Fruit fly (Drosophila melanogaster) whole organism, wandering third instar larva: ENCODE results near the gene CG6282.
A peak's percentile ranks its signal among the peaks of the same experiment; 100 is the strongest.

Experiments
- CG9705 ChIP-seq: fragments of 200-800 bp; sonication (Bioruptor generic); optimal IDR thresholded peaks from 2 replicates; lab custom pipeline; 2018; ENCODE audit warnings: missing biosample characterization, mild to moderate bottlenecking, missing genetic modification characterization
- CrebA ChIP-seq: fragments of 200-800 bp; sonication (Bioruptor generic); optimal IDR thresholded peaks from 2 replicates; lab custom pipeline; 2016; ENCODE audit warnings: missing biosample characterization, mild to moderate bottlenecking, missing genetic modification characterization, borderline replicate concordance
- Dif ChIP-seq: fragments of 200-275, 200-300 bp; sonication (Bioruptor generic); optimal IDR thresholded peaks from 2 replicates; lab custom pipeline; 2018; ENCODE audit warnings: missing biosample characterization, missing genetic modification characterization; ENCODE audit not compliant: partially characterized antibody
- GATAd ChIP-seq: sonication (Bioruptor generic); optimal IDR thresholded peaks from 2 replicates; lab custom pipeline; 2016; ENCODE audit warnings: missing biosample characterization, missing genetic modification characterization
- HLH106 ChIP-seq: fragments of 200-800 bp; optimal IDR thresholded peaks from 3 replicates; lab custom pipeline; 2019; ENCODE audit warnings: missing biosample characterization, mild to moderate bottlenecking, missing genetic modification characterization, moderate library complexity
- Hnf4 ChIP-seq: fragments of 200-800 bp; sonication (Bioruptor generic); optimal IDR thresholded peaks from 2 replicates; lab custom pipeline; 2016; ENCODE audit warnings: missing biosample characterization, mild to moderate bottlenecking, missing genetic modification characterization
- Hr78 ChIP-seq: fragments of >200 bp; optimal IDR thresholded peaks from 2 replicates; lab custom pipeline; 2017; ENCODE audit warnings: missing biosample characterization, missing genetic modification characterization
- Hr83 ChIP-seq: fragments of 200-300 bp; sonication (Bioruptor generic); optimal IDR thresholded peaks from 2 replicates; lab custom pipeline; 2016; ENCODE audit warnings: missing biosample characterization, mild to moderate bottlenecking, missing genetic modification characterization, moderate library complexity; ENCODE audit not compliant: poor library complexity, severe bottlenecking
- Mio ChIP-seq: sonication (Bioruptor generic); optimal IDR thresholded peaks from 2 replicates; lab custom pipeline; 2016; ENCODE audit warnings: missing biosample characterization, missing genetic modification characterization
- Myc ChIP-seq: fragments of >200 bp; optimal IDR thresholded peaks from 2 replicates; lab custom pipeline; 2017
- OdsH ChIP-seq: fragments of 200-800 bp; sonication (Bioruptor generic); optimal IDR thresholded peaks from 2 replicates; lab custom pipeline; 2016; ENCODE audit warnings: missing biosample characterization, mild to moderate bottlenecking, missing genetic modification characterization
- Rel ChIP-seq, 2 experiments: fragments of 200-800 bp; sonication (Bioruptor generic) in 1 of 2; optimal IDR thresholded peaks; 2 replicates in 1 of 2; 3 replicates in 1 of 2; lab custom pipeline; 2016 to 2019; ENCODE audit warnings: mild to moderate bottlenecking in 2 of 2, missing biosample characterization in 2 of 2, missing genetic modification characterization in 2 of 2, moderate library complexity in 1 of 2
- Sp1 ChIP-seq: fragments of 200-800 bp; sonication (Bioruptor generic); optimal IDR thresholded peaks from 3 replicates; lab custom pipeline; 2019; ENCODE audit warnings: missing biosample characterization, mild to moderate bottlenecking, missing genetic modification characterization, moderate library complexity
- Vsx2 ChIP-seq: fragments of 200-300, 225-300 bp; sonication (Bioruptor generic); optimal IDR thresholded peaks from 2 replicates; lab custom pipeline; 2018; ENCODE audit warnings: missing biosample characterization, missing genetic modification characterization; ENCODE audit not compliant: partially characterized antibody
- br ChIP-seq: fragments of 200-800 bp; sonication (Bioruptor generic); optimal IDR thresholded peaks from 2 replicates; lab custom pipeline; 2016; ENCODE audit warnings: missing biosample characterization, missing genetic modification characterization
- brk ChIP-seq: fragments of 200-800 bp; sonication (Bioruptor generic); optimal IDR thresholded peaks from 2 replicates; lab custom pipeline; 2016; ENCODE audit warnings: missing biosample characterization, mild to moderate bottlenecking, missing genetic modification characterization
- dl ChIP-seq, 2 experiments: fragments of 175-275, 200-275 bp in 1 of 2; fragments of 200-275 bp in 1 of 2; sonication (Bioruptor generic); optimal IDR thresholded peaks; lab custom pipeline; 2018; ENCODE audit warnings: mild to moderate bottlenecking in 2 of 2, missing biosample characterization in 2 of 2, missing genetic modification characterization in 2 of 2, moderate library complexity in 2 of 2; ENCODE audit not compliant: partially characterized antibody in 2 of 2, insufficient read depth in 1 of 2
- dmrt93B ChIP-seq: fragments of 200-800 bp; sonication (Bioruptor generic); optimal IDR thresholded peaks from 2 replicates; lab custom pipeline; 2018; ENCODE audit warnings: missing biosample characterization, mild to moderate bottlenecking, missing genetic modification characterization
- foxo ChIP-seq, 2 experiments: fragments of 200-800 bp; sonication (Bioruptor generic); optimal IDR thresholded peaks; 2 replicates in 1 of 2; 3 replicates in 1 of 2; lab custom pipeline; 2016 to 2017; ENCODE audit warnings: missing biosample characterization in 2 of 2, missing genetic modification characterization in 2 of 2
- h ChIP-seq: fragments of 200-800 bp; sonication (Bioruptor generic); optimal IDR thresholded peaks from 3 replicates; lab custom pipeline; 2016; ENCODE audit warnings: missing biosample characterization, mild to moderate bottlenecking, missing genetic modification characterization
- lola ChIP-seq: fragments of >200 bp; optimal IDR thresholded peaks from 2 replicates; lab custom pipeline; 2017; ENCODE audit warnings: missing biosample characterization, missing genetic modification characterization
- pan ChIP-seq: fragments of >200 bp; optimal IDR thresholded peaks from 2 replicates; lab custom pipeline; 2017
- psq ChIP-seq: fragments of 200-800 bp; sonication (Bioruptor generic); optimal IDR thresholded peaks from 3 replicates; lab custom pipeline; 2017; ENCODE audit warnings: missing biosample characterization, mild to moderate bottlenecking, missing genetic modification characterization, moderate library complexity
- rgr ChIP-seq: fragments of 200-800 bp; sonication (Bioruptor generic); optimal IDR thresholded peaks from 3 replicates; lab custom pipeline; 2016; ENCODE audit warnings: missing biosample characterization, mild to moderate bottlenecking, missing genetic modification characterization
- sage ChIP-seq: fragments of 200-800 bp; sonication (Bioruptor generic); optimal IDR thresholded peaks from 2 replicates; lab custom pipeline; 2016; ENCODE audit warnings: missing biosample characterization, mild to moderate bottlenecking, missing genetic modification characterization
- tai ChIP-seq: sonication (Bioruptor generic); optimal IDR thresholded peaks from 2 replicates; lab custom pipeline; 2016; ENCODE audit warnings: missing biosample characterization, missing genetic modification characterization
- usp ChIP-seq: fragments of >200 bp; optimal IDR thresholded peaks from 2 replicates; lab custom pipeline; 2017; ENCODE audit warnings: missing biosample characterization, missing genetic modification characterization
- woc ChIP-seq: sonication (Bioruptor generic); optimal IDR thresholded peaks from 2 replicates; lab custom pipeline; 2016; ENCODE audit warnings: missing biosample characterization, mild to moderate bottlenecking, missing genetic modification characterization

The CG6282 gene

DNA sequence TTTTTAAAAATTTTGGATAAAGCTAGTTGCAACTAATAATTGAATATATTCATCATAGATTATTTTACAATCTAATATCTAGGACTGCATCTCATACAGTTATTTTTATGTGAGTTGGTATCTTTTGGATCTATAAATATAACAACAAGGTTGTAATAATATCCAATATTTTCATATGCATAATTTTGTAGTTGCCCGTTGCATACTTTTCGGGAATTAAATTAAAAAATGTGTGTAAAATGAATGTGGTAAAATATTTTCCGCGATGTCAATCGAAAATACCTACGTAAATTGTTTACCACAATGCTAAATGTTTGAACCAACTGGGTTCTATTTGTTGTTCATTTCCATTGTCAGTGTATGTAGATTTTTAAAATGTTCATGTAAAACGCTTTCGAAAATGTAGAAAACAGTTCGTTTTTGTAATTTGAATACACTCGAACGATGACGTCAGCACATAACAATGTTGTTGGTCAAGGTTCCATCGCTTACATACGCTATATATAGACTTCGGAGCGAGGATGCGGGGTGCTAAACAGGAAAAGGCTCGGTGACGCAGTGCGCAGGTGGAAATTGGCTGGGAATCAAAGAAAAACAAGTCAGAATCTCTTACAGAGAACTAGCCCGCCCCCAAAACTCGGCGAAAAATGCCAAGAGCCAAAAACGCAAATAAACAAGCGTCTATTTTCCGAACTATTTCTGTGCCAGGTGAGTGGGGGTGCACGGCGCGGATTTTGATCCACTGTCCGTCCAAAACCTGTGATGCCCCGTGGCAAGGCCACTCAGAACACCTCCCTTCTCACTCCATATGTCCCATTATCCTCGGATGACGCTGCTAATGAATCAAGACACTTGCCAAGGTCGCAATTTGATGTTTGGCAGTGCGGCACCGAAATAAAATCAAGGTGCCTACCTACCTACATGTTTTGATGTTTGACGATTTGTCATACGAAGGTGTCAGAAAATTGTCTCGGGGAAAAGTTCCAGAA lies 23.7 kb downstream of the CG6282 start:
- TF ChIP-seq Hr83 (GFP tag; lab: Kevin White, UChicago) (no peak), psq (GFP tag; lab: Kevin White, UChicago) (no peak), Mio (GFP tag; lab: Kevin White, UChicago) (no peak), CrebA (no peak), lola (GFP tag; lab: Kevin White, UChicago) (no peak), dmrt93B (no peak), Vsx2 (GFP tag; lab: Kevin White, UChicago) (no peak), sage (GFP tag; lab: Kevin White, UChicago) (no peak), Myc (lab: Kevin White, UChicago) (peak; percentile 42)

DNA sequence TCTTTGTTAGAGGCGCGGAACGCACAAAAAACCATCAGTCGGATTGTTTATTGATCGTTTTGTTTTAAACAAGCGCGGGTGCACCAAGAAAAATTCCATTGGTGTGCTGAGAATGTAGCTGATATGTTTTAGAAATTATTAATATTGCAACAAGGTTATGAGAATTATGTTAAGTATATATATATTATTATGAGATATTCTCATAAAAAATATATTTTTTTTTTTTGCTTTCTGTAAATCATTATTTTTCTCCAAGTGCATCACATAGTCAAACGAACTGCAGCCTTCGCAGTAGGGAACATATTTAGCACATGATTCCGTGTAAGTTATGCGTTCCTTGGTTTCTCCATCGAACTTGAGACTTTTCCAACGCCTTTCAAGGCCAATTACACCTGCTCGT lies 24.5 kb downstream of the CG6282 start:
- peak in 1 of 2 experiments; percentile 29 for TF ChIP-seq foxo (GFP tag; optimal IDR thresholded peaks at IDR 0.05; lab: Kevin White, UChicago)
- no peak for TF ChIP-seq Mio (GFP tag; lab: Kevin White, UChicago)
- no peak for TF ChIP-seq GATAd (GFP tag; lab: Kevin White, UChicago)
- no peak for TF ChIP-seq br
- no peak for TF ChIP-seq Hnf4 (GFP tag; lab: Kevin White, UChicago)
- no peak for TF ChIP-seq lola (GFP tag; lab: Kevin White, UChicago)
- TF ChIP-seq Sp1 (GFP tag; lab: Kevin White, UChicago): peak; percentile 42
- TF ChIP-seq HLH106: peak; percentile 57
- no peak for TF ChIP-seq rgr
- TF ChIP-seq Rel (GFP tag; optimal IDR thresholded peaks at IDR 0.05; lab: Kevin White, UChicago): no peak
- no peak for TF ChIP-seq Rel (tag; optimal IDR thresholded peaks at IDR 0.05; lab: Kevin White, UChicago)
- no peak for TF ChIP-seq woc (GFP tag; lab: Kevin White, UChicago)
- TF ChIP-seq psq (GFP tag; lab: Kevin White, UChicago): no peak
- no peak for TF ChIP-seq Dif (GFP tag; lab: Kevin White, UChicago)
- no peak for TF ChIP-seq usp (GFP tag; lab: Kevin White, UChicago)
- TF ChIP-seq Hr78 (GFP tag; lab: Kevin White, UChicago): no peak
- TF ChIP-seq h (GFP tag; lab: Kevin White, UChicago): no peak
- no peak for TF ChIP-seq brk
- no peak for TF ChIP-seq OdsH
- TF ChIP-seq sage (GFP tag; lab: Kevin White, UChicago): no peak
- no peak for TF ChIP-seq pan (lab: Kevin White, UChicago)
- peak; percentile 4 for TF ChIP-seq CG9705 (GFP tag; lab: Kevin White, UChicago)
- TF ChIP-seq, all 38 proteins: peak for 4

DNA sequence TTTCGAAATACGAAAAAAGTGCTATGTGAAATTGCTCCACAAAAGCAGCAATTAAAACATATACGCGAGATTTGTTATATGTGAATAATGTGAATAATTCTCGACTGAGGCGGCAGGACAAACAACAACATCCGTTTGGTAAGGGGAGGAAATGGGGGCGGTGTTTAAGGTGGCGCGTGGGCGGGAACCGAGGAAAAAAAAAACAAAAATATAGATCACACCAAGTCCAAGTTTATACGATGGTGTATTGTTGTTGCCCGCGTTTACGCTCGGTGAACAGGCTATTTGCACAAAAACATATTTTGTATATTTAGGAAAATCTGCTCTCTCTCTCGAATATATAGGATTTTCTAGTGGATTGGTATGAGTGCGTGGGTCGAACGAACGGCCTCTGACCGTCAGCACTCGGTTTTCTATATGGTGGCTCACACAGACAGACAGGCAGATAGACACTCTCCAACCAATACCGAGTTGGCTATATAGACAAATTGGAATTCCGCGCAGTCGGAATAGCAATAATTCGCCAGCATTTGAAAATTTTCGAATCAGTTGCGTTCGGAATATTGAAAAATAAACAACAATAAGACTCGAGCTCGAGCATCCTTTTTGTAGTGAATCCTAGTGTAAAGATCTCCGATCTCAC lies 25.4 kb downstream of the CG6282 start:
- no peak for TF ChIP-seq Hr83 (GFP tag; lab: Kevin White, UChicago)
- peak; percentile 53 for TF ChIP-seq rgr
- TF ChIP-seq, all 38 proteins: peak for 1

DNA sequence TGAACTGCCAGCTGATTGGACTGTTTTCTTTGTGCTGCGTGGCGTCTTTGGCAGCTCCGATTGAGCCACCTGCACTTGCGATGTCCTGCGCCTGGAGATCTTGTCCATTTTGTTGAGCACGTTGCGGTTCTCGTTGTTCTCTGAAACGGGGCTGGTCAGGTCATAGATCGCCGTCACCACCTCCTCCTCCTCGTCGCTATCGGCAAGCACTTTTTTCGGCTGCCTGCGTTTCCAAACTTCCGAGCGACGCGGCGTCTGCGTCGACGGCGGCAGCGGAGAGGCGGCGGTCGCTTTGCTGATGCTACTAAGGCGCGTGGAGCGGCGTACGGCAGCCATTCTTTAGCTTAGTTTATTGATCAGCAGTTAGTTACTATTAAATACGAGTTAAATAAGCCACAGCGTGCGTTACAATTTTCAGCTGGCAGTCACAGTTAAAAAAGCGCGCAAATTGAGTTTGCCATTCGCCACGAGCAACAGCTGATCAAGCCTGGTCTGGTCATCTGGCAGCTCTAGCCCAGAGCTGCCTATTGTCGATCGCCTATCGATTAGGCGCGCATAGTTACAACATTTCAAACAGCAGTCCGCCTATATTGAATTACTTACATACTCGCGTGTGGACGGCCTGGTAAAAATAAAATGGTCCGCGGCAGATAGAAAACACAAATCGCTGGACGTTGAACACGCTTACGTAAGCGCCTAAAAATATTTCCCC lies 29.3 kb downstream of the CG6282 start, which contains the start of gene Cdc6:
Cdc6 (minus strand) TSS at position 456 of the 712 bp plus-strand sequence.
- TF ChIP-seq dl (GFP tag; optimal IDR thresholded peaks at IDR 0.05; lab: Kevin White, UChicago; ENCODE audit: insufficient read depth in 1 of 2, partially characterized antibody in 2 of 2) (no peak), tai (GFP tag; lab: Kevin White, UChicago) (no peak), HLH106 (no peak)
